Worm (Caenorhabditis elegans) whole organism, mixed stage, embryonic: Measurements from ENCODE around the gene hmp-1.

Source experiments
- M03D4.4 ChIP-seq: sonication (generic microtip); optimal IDR thresholded peaks from 2 replicates; lab custom pipeline; 2017; ENCODE audit warnings: mild to moderate bottlenecking, missing genetic modification characterization, missing compliant biosample characterization
- ceh-43 ChIP-seq: fragments of 200-800 bp; sonication (Bioruptor generic); optimal IDR thresholded peaks from 2 replicates; lab custom pipeline; 2018; ENCODE audit warnings: mild to moderate bottlenecking, missing genetic modification characterization, moderate library complexity, missing compliant biosample characterization
- nhr-237 ChIP-seq: fragments of 150-350 bp; optimal IDR thresholded peaks from 2 replicates; lab custom pipeline; 2014; ENCODE audit warnings: missing biosample characterization, missing genetic modification characterization
- ztf-11 ChIP-seq: fragments of 150-350 bp; optimal IDR thresholded peaks from 2 replicates; lab custom pipeline; 2014; ENCODE audit warnings: missing biosample characterization, missing genetic modification characterization

- TF ChIP-seq M03D4.4 = no peak
- TF ChIP-seq nhr-237 (tag; lab: Kevin White, UChicago) = no peak
- TF ChIP-seq ztf-11 (tag; lab: Kevin White, UChicago) = no peak
- no peak for TF ChIP-seq ceh-43 (GFP tag; lab: Kevin White, UChicago)
These were observed 22.5 kb downstream of the hmp-1 start, which contains the start of gene R13H4.7 for ce11 chrV:11868142-11868541.
